Worm (Caenorhabditis elegans): Measurements from ENCODE around the gene dhs-22.

- TF ChIP-seq zip-11 (GFP tag; IDR thresholded peaks at IDR 0.05) = no peak
- no peak for TF ChIP-seq duxl-1 (tag; optimal IDR thresholded peaks at IDR 0.05; ENCODE audit: poor library complexity)
- no peak for TF ChIP-seq lsy-2 (tag; optimal IDR thresholded peaks at IDR 0.05)
- TF ChIP-seq unc-62 (GFP tag; optimal IDR thresholded peaks at IDR 0.05 in 1 of 2) = peak in 1 of 2 experiments; percentile 77
- no peak for TF ChIP-seq unc-62 (tag; optimal IDR thresholded peaks at IDR 0.05)
- no peak for TF ChIP-seq nhr-76 (tag; optimal IDR thresholded peaks at IDR 0.05)
- TF ChIP-seq lin-15B (tag; optimal IDR thresholded peaks at IDR 0.05) = no peak
- no peak for TF ChIP-seq lin-13 (GFP tag; optimal IDR thresholded peaks at IDR 0.05)
- TF ChIP-seq egl-27 (tag; optimal IDR thresholded peaks at IDR 0.05) = no peak
- no peak for TF ChIP-seq ama-1 (optimal IDR thresholded peaks at IDR 0.05)
- TF ChIP-seq aly-2 (tag; optimal IDR thresholded peaks at IDR 0.05) = no peak
These were observed 43.2 kb downstream of the dhs-22 start for ce11 chrV:14378052-14378451.

All from whole organism, L4 larva.